Worm (Caenorhabditis elegans) whole organism, L1 larva: ENCODE results near the gene nlp-7.
A peak's percentile ranks its signal among the peaks of the same experiment; 100 is the strongest.

Source experiments
- C04F5.9 ChIP-seq: sonication (generic microtip); optimal IDR thresholded peaks from 2 replicates; lab custom pipeline; 2016; ENCODE audit warnings: missing genetic modification characterization, missing compliant biosample characterization
- C16A3.4 ChIP-seq: fragments of 150-350 bp; optimal IDR thresholded peaks from 2 replicates; lab custom pipeline; 2014; ENCODE audit warnings: missing biosample characterization, missing genetic modification characterization
- C34B4.2 ChIP-seq: sonication (generic microtip); optimal IDR thresholded peaks from 2 replicates; lab custom pipeline; 2017; ENCODE audit warnings: mild to moderate bottlenecking, missing genetic modification characterization, missing compliant biosample characterization
- F16B12.6 ChIP-seq: fragments of 150-350 bp; optimal IDR thresholded peaks from 2 replicates; lab custom pipeline; 2014; ENCODE audit warnings: missing biosample characterization, missing genetic modification characterization
- aha-1 ChIP-seq: fragments of 150-350 bp; optimal IDR thresholded peaks from 2 replicates; lab custom pipeline; 2014; ENCODE audit warnings: missing biosample characterization, missing genetic modification characterization
- alr-1 ChIP-seq: fragments of 200-800 bp; sonication (Bioruptor generic); optimal IDR thresholded peaks from 2 replicates; lab custom pipeline; 2018; ENCODE audit warnings: borderline replicate concordance, mild to moderate bottlenecking, missing genetic modification characterization, missing compliant biosample characterization
- ama-1 ChIP-seq: fragments of 150-350 bp; optimal IDR thresholded peaks from 2 replicates; lab custom pipeline; 2014
- ceh-63 ChIP-seq: fragments of 200-800 bp; sonication (Bioruptor generic); optimal IDR thresholded peaks from 2 replicates; lab custom pipeline; 2018; ENCODE audit warnings: mild to moderate bottlenecking, missing genetic modification characterization, missing compliant biosample characterization
- ceh-8 ChIP-seq: fragments of 200-800 bp; sonication (Bioruptor generic); optimal IDR thresholded peaks from 2 replicates; lab custom pipeline; 2018; ENCODE audit warnings: mild to moderate bottlenecking, missing genetic modification characterization, moderate library complexity, missing compliant biosample characterization
- ceh-82 ChIP-seq, 3 experiments: fragments of 150-350 bp in 1 of 3; sonication (generic microtip) in 2 of 3; optimal IDR thresholded peaks; 2 replicates each; lab custom pipeline; 2014 to 2017; ENCODE audit warnings: missing biosample characterization in 3 of 3, missing genetic modification characterization in 3 of 3
- dpl-1 ChIP-seq, 3 experiments: fragments of 150-350 bp in 2 of 3; sonication (generic microtip) in 1 of 3; optimal IDR thresholded peaks; 2 replicates each; lab custom pipeline; 2014 to 2017; ENCODE audit warnings: missing biosample characterization in 3 of 3, missing genetic modification characterization in 3 of 3, missing genetic modification reagents in 3 of 3
- dsc-1 ChIP-seq: sonication (generic microtip); optimal IDR thresholded peaks from 2 replicates; lab custom pipeline; 2016; ENCODE audit warnings: mild to moderate bottlenecking, missing genetic modification characterization, missing compliant biosample characterization
- egl-27 ChIP-seq, 2 experiments: fragments of 150-350 bp in 1 of 2; sonication (generic microtip); optimal IDR thresholded peaks; 3 replicates each; lab custom pipeline; 2017 to 2018; ENCODE audit warnings: missing biosample characterization in 2 of 2, missing genetic modification characterization in 2 of 2, missing genetic modification reagents in 2 of 2
- elt-2 ChIP-seq: sonication (generic microtip); optimal IDR thresholded peaks from 2 replicates; lab custom pipeline; 2016; ENCODE audit warnings: missing genetic modification characterization, mild to moderate bottlenecking, inconsistent platforms, missing compliant biosample characterization, missing genetic modification reagents
- ets-5 ChIP-seq: fragments of 200-800 bp; sonication (Bioruptor generic); IDR thresholded peaks from 2 replicates; pipeline ENCODE4 v1.3.6; 2022; ENCODE audit warnings: missing genetic modification characterization, missing compliant biosample characterization
- fkh-4 ChIP-seq: sonication (generic microtip); optimal IDR thresholded peaks from 2 replicates; lab custom pipeline; 2016; ENCODE audit warnings: missing compliant biosample characterization, missing genetic modification characterization, borderline replicate concordance
- fkh-8 ChIP-seq: sonication (generic microtip); optimal IDR thresholded peaks from 2 replicates; lab custom pipeline; 2016; ENCODE audit warnings: mild to moderate bottlenecking, missing genetic modification characterization, missing compliant biosample characterization
- hlh-17 ChIP-seq: fragments of 200-800 bp; sonication (Bioruptor generic); optimal IDR thresholded peaks from 2 replicates; lab custom pipeline; 2018; ENCODE audit warnings: missing genetic modification characterization, mild to moderate bottlenecking, missing compliant biosample characterization, moderate library complexity, borderline replicate concordance
- hpl-2 ChIP-seq: fragments of 150-350 bp; optimal IDR thresholded peaks from 2 replicates; lab custom pipeline; 2014; ENCODE audit warnings: missing biosample characterization, missing genetic modification reagents, missing genetic modification characterization
- irx-1 ChIP-seq: sonication (generic microtip); optimal IDR thresholded peaks from 2 replicates; lab custom pipeline; 2016; ENCODE audit warnings: missing genetic modification characterization, missing compliant biosample characterization
- isw-1 ChIP-seq: fragments of 200-800 bp; sonication (Bioruptor generic); IDR thresholded peaks from 2 replicates; pipeline ENCODE4 v1.3.6; 2022; ENCODE audit warnings: missing genetic modification characterization, missing compliant biosample characterization
- jun-1 ChIP-seq: fragments of 150-350 bp; optimal IDR thresholded peaks from 2 replicates; lab custom pipeline; 2014; ENCODE audit warnings: missing biosample characterization, missing genetic modification reagents, missing genetic modification characterization
- lin-15B ChIP-seq: fragments of 150-350 bp; sonication (generic microtip); optimal IDR thresholded peaks from 3 replicates; lab custom pipeline; 2014; ENCODE audit warnings: missing biosample characterization, missing genetic modification characterization
- lin-35 ChIP-seq, 2 experiments: fragments of 150-350 bp; optimal IDR thresholded peaks; 2 replicates each; lab custom pipeline; 2014; ENCODE audit warnings: missing biosample characterization in 2 of 2, missing genetic modification characterization in 2 of 2, missing genetic modification reagents in 2 of 2
- lir-3 ChIP-seq: sonication (generic microtip); optimal IDR thresholded peaks from 2 replicates; lab custom pipeline; 2016; ENCODE audit warnings: mild to moderate bottlenecking, missing genetic modification characterization, moderate library complexity, missing compliant biosample characterization; ENCODE audit not compliant: poor library complexity
- lsy-2 ChIP-seq, 2 experiments: fragments of 150-350 bp; optimal IDR thresholded peaks; 2 replicates each; lab custom pipeline; 2014; ENCODE audit warnings: missing biosample characterization in 2 of 2, missing genetic modification characterization in 2 of 2
- mab-9 ChIP-seq: fragments of 200-800 bp; sonication (Bioruptor generic); IDR thresholded peaks from 2 replicates; pipeline ENCODE4 v1.3.6; 2022; ENCODE audit warnings: missing genetic modification reagents, missing genetic modification characterization, missing compliant biosample characterization
- mdl-1 ChIP-seq, 2 experiments: fragments of 150-350 bp; optimal IDR thresholded peaks; 2 replicates each; lab custom pipeline; 2014 to 2017; ENCODE audit warnings: missing biosample characterization in 2 of 2, missing genetic modification characterization in 2 of 2, inconsistent platforms in 1 of 2
- mef-2 ChIP-seq: fragments of 150-350 bp; optimal IDR thresholded peaks from 2 replicates; lab custom pipeline; 2014; ENCODE audit warnings: missing biosample characterization, missing genetic modification characterization
- mep-1 ChIP-seq: fragments of 150-350 bp; optimal IDR thresholded peaks from 2 replicates; lab custom pipeline; 2014; ENCODE audit warnings: missing biosample characterization, missing genetic modification characterization
- nhr-12 ChIP-seq: sonication (generic microtip); optimal IDR thresholded peaks from 2 replicates; lab custom pipeline; 2017; ENCODE audit warnings: missing biosample characterization, missing genetic modification characterization
- nhr-19 ChIP-seq: fragments of 200-800 bp; sonication (Bioruptor generic); conservative IDR thresholded peaks from 2 replicates; pipeline ENCODE4 v1.3.6; 2022; ENCODE audit warnings: missing genetic modification characterization, missing compliant biosample characterization
- nhr-237 ChIP-seq: fragments of 150-350 bp; optimal IDR thresholded peaks from 2 replicates; lab custom pipeline; 2014; ENCODE audit warnings: missing biosample characterization, missing genetic modification characterization
- nhr-47 ChIP-seq: sonication (generic microtip); optimal IDR thresholded peaks from 2 replicates; lab custom pipeline; 2016; ENCODE audit warnings: mild to moderate bottlenecking, missing genetic modification characterization, moderate library complexity, missing compliant biosample characterization
- nhr-71 ChIP-seq: sonication (generic microtip); optimal IDR thresholded peaks from 2 replicates; lab custom pipeline; 2016; ENCODE audit warnings: mild to moderate bottlenecking, missing genetic modification characterization, moderate library complexity, missing compliant biosample characterization
- nhr-85 ChIP-seq: sonication (generic microtip); peaks from one replicate; lab custom pipeline; 2016; ENCODE audit warnings: missing genetic modification characterization, inconsistent platforms, missing compliant biosample characterization
- nhr-90 ChIP-seq: sonication (generic microtip); optimal IDR thresholded peaks from 2 replicates; lab custom pipeline; 2016; ENCODE audit warnings: mild to moderate bottlenecking, missing genetic modification characterization, missing compliant biosample characterization; ENCODE audit not compliant: poor library complexity
- pag-3 ChIP-seq: sonication (generic microtip); optimal IDR thresholded peaks from 2 replicates; lab custom pipeline; 2017; ENCODE audit warnings: missing genetic modification characterization, mild to moderate bottlenecking, missing compliant biosample characterization, antibody characterized with exemption, borderline replicate concordance; ENCODE audit not compliant: insufficient read depth
- pqm-1 ChIP-seq: sonication (generic microtip); optimal IDR thresholded peaks from 3 replicates; lab custom pipeline; 2017; ENCODE audit warnings: missing biosample characterization, missing genetic modification characterization
- rnt-1 ChIP-seq: sonication (generic microtip); optimal IDR thresholded peaks from 2 replicates; lab custom pipeline; 2016; ENCODE audit warnings: mild to moderate bottlenecking, missing genetic modification characterization, moderate library complexity, missing compliant biosample characterization
- snu-23 ChIP-seq: sonication (generic microtip); optimal IDR thresholded peaks from 2 replicates; lab custom pipeline; 2016; ENCODE audit warnings: missing genetic modification characterization, missing compliant biosample characterization
- sox-4 ChIP-seq: sonication (generic microtip); optimal IDR thresholded peaks from 2 replicates; lab custom pipeline; 2016; ENCODE audit warnings: missing genetic modification characterization, missing compliant biosample characterization
- sptf-1 ChIP-seq: fragments of 150-350 bp; optimal IDR thresholded peaks from 2 replicates; lab custom pipeline; 2014; ENCODE audit warnings: missing biosample characterization, missing genetic modification characterization
- sup-37 ChIP-seq: fragments of 200-800 bp; sonication (Bioruptor generic); optimal IDR thresholded peaks from 2 replicates; lab custom pipeline; 2018; ENCODE audit warnings: mild to moderate bottlenecking, missing genetic modification characterization, missing compliant biosample characterization
- swsn-7 ChIP-seq: sonication (generic microtip); optimal IDR thresholded peaks from 2 replicates; lab custom pipeline; 2016; ENCODE audit warnings: missing genetic modification characterization, missing compliant biosample characterization
- tbx-2 ChIP-seq: sonication (generic microtip); optimal IDR thresholded peaks from 2 replicates; lab custom pipeline; 2016; ENCODE audit warnings: missing genetic modification characterization, missing compliant biosample characterization
- unc-130 ChIP-seq: fragments of 150-350 bp; optimal IDR thresholded peaks from 2 replicates; lab custom pipeline; 2017; ENCODE audit warnings: missing biosample characterization, missing genetic modification characterization, inconsistent platforms
- unc-30 ChIP-seq: sonication (generic microtip); optimal IDR thresholded peaks from 2 replicates; lab custom pipeline; 2017; ENCODE audit warnings: missing biosample characterization, missing genetic modification characterization
- unc-62 ChIP-seq: fragments of 150-350 bp; optimal IDR thresholded peaks from 2 replicates; lab custom pipeline; 2014; ENCODE audit warnings: missing biosample characterization, missing genetic modification reagents, missing genetic modification characterization
- unc-86 ChIP-seq: sonication (generic microtip); optimal IDR thresholded peaks from 2 replicates; lab custom pipeline; 2016; ENCODE audit warnings: missing genetic modification characterization, missing compliant biosample characterization
- vab-15 ChIP-seq: sonication (generic microtip); optimal IDR thresholded peaks from 2 replicates; lab custom pipeline; 2017; ENCODE audit warnings: missing genotype, mild to moderate bottlenecking, missing genetic modification characterization, missing compliant biosample characterization
- zip-4 ChIP-seq: fragments of 200-800 bp; sonication (Bioruptor generic); optimal IDR thresholded peaks from 2 replicates; lab custom pipeline; 2018; ENCODE audit warnings: mild to moderate bottlenecking, missing genetic modification characterization, moderate library complexity, missing compliant biosample characterization

Gene nlp-7

ce11 chrX:8551687-8552327 is 41.2 kb upstream of the nlp-7 start, which contains the start of gene dhhc-14:
Gene dhhc-14 (plus strand): TSS chrX:8552277.
- TF ChIP-seq elt-2 (tag; lab: Kevin White, UChicago) = no peak
- no peak for TF ChIP-seq sup-37 (GFP tag; lab: Kevin White, UChicago)
- peak; percentile 56 for TF ChIP-seq snu-23 (GFP tag; lab: Kevin White, UChicago)
- TF ChIP-seq irx-1 (tag; lab: Kevin White, UChicago) = no peak
- no peak for TF ChIP-seq sptf-1 (tag; lab: Kevin White, UChicago)
- TF ChIP-seq nhr-237 (tag; lab: Kevin White, UChicago) = no peak
- TF ChIP-seq C34B4.2 (tag; lab: Kevin White, UChicago) = no peak
- TF ChIP-seq dsc-1 (tag; lab: Kevin White, UChicago) = peak; percentile 37
- TF ChIP-seq aha-1 = no peak
- peak in 1 of 2 experiments; percentile 67 for TF ChIP-seq mdl-1 (tag; optimal IDR thresholded peaks at IDR 0.05; lab: Kevin White, UChicago)
- no peak for TF ChIP-seq lir-3 (tag; lab: Kevin White, UChicago)
- peak; percentile 41 for TF ChIP-seq swsn-7 (tag; lab: Kevin White, UChicago)
- no peak for TF ChIP-seq unc-62
- peak; percentile 57 for TF ChIP-seq C16A3.4 (tag; lab: Kevin White, UChicago)
- no peak for TF ChIP-seq fkh-4 (tag; lab: Kevin White, UChicago)
- TF ChIP-seq hlh-17 (GFP tag; lab: Kevin White, UChicago) = no peak
- no peak for TF ChIP-seq ceh-63
- TF ChIP-seq unc-130 (tag; lab: Kevin White, UChicago) = no peak
- no peak for TF ChIP-seq alr-1 (tag; lab: Kevin White, UChicago)
- TF ChIP-seq jun-1 (tag; lab: Kevin White, UChicago) = no peak
- no peak for TF ChIP-seq pag-3 (tag; lab: Kevin White, UChicago)
- TF ChIP-seq unc-86 (tag; lab: Kevin White, UChicago) = no peak
- TF ChIP-seq hpl-2 (GFP tag; lab: Kevin White, UChicago) = no peak
- TF ChIP-seq nhr-19 (GFP tag; lab: Robert Waterston, UW) = peak; percentile 33; the same call in 1 of the 2 replicates
- no peak for TF ChIP-seq nhr-85 (tag; lab: Kevin White, UChicago)
- TF ChIP-seq fkh-8 (tag; lab: Kevin White, UChicago) = peak; percentile 49
- no peak for TF ChIP-seq ceh-8 (GFP tag; lab: Kevin White, UChicago)
- no peak for TF ChIP-seq egl-27 (tag; optimal IDR thresholded peaks at IDR 0.05; lab: Kevin White, UChicago)
- TF ChIP-seq vab-15 (tag; lab: Kevin White, UChicago) = no peak
- no peak for TF ChIP-seq sox-4 (tag; lab: Kevin White, UChicago)
- TF ChIP-seq mep-1 = peak; percentile 44
- TF ChIP-seq mef-2 (tag; lab: Kevin White, UChicago) = no peak
- TF ChIP-seq ama-1 (lab: Kevin White, UChicago) = no peak
- no peak for TF ChIP-seq nhr-90 (tag; lab: Kevin White, UChicago)
- no peak for TF ChIP-seq ets-5
- peak; percentile 26 to 41 for TF ChIP-seq lin-35 (GFP tag; optimal IDR thresholded peaks at IDR 0.05; lab: Kevin White, UChicago)
- no peak for TF ChIP-seq nhr-12 (tag; lab: Kevin White, UChicago)
- TF ChIP-seq lsy-2 (tag; optimal IDR thresholded peaks at IDR 0.05; lab: Kevin White, UChicago) = peak; percentile 31 to 55
- TF ChIP-seq unc-30 (tag; lab: Kevin White, UChicago) = no peak
- TF ChIP-seq zip-4 (GFP tag; lab: Kevin White, UChicago) = no peak
- TF ChIP-seq F16B12.6 (tag; lab: Kevin White, UChicago) = no peak
- peak; percentile 44 for TF ChIP-seq nhr-47 (tag; lab: Kevin White, UChicago)
- peak; percentile 66 for TF ChIP-seq nhr-71 (tag; lab: Kevin White, UChicago)
- TF ChIP-seq mab-9 (GFP tag; lab: Robert Waterston, UW) = no peak
- peak; percentile 28 for TF ChIP-seq isw-1 (GFP tag; lab: Robert Waterston, UW)
- TF ChIP-seq ceh-82 (tag; optimal IDR thresholded peaks at IDR 0.05; lab: Kevin White, UChicago) = peak in 2 of 3 experiments; percentile 38 to 84
- TF ChIP-seq C04F5.9 (tag; lab: Kevin White, UChicago) = no peak
- peak; percentile 32 for TF ChIP-seq tbx-2
- TF ChIP-seq rnt-1 (tag; lab: Kevin White, UChicago) = peak; percentile 59
- TF ChIP-seq dpl-1 (GFP tag; optimal IDR thresholded peaks at IDR 0.05; lab: Kevin White, UChicago) = peak in 2 of 3 experiments; percentile 7 to 47
- no peak for TF ChIP-seq lin-15B (tag; lab: Kevin White, UChicago)
- no peak for TF ChIP-seq pqm-1
